In genomic region chr3R:23530886-23531285, dm6 we compare ENCODE assay signal across 1 fruit fly cellular context.
TF ChIP-seq lines count a peak whose summit lies in the region.

Gene CG10175 (minus strand): TSS chr3R:23530986.

TF ChIP-seq in whole organism, embryonic, 481 proteins besides CTCF, POLR2A, EP300 and RAD21 (continued from another document):
- TF ChIP-seq CG13296 (GFP tag; optimal IDR thresholded peaks at IDR 0.05; lab: Kevin White, UChicago) (no peak), CG17912 (GFP tag; optimal IDR thresholded peaks at IDR 0.05; lab: Kevin White, UChicago) (no peak), Trl (optimal IDR thresholded peaks at IDR 0.05; lab: Kevin White, UChicago) (no peak), Trl (GFP tag; optimal IDR thresholded peaks at IDR 0.05; lab: Kevin White, UChicago) (no peak), Hr78 (GFP tag; optimal IDR thresholded peaks at IDR 0.05; lab: Kevin White, UChicago) (no peak), crol (GFP tag; IDR thresholded peaks at IDR 0.05; lab: Robert Waterston, UW) (no peak), Ets97D (GFP tag; optimal IDR thresholded peaks at IDR 0.05; lab: Kevin White, UChicago) (no peak), Abd-B (GFP tag; optimal IDR thresholded peaks at IDR 0.05; lab: Kevin White, UChicago) (no peak), ci (GFP tag; IDR thresholded peaks at IDR 0.05; lab: Robert Waterston, UW) (peak; percentile 57), trh (GFP tag; optimal IDR thresholded peaks at IDR 0.05; lab: Kevin White, UChicago) (no peak), zfh2 (GFP tag; optimal IDR thresholded peaks at IDR 0.05; lab: Kevin White, UChicago) (no peak), CG43689 (GFP tag; IDR thresholded peaks at IDR 0.05; lab: Robert Waterston, UW) (no peak), CG30020 (tag; optimal IDR thresholded peaks at IDR 0.05; lab: Kevin White, UChicago) (no peak), CG12155 (GFP tag; optimal IDR thresholded peaks at IDR 0.05; lab: Kevin White, UChicago) (no peak), dan (GFP tag; IDR thresholded peaks at IDR 0.05; lab: Robert Waterston, UW) (no peak), Tbp (GFP tag; optimal IDR thresholded peaks at IDR 0.05; lab: Kevin White, UChicago) (no peak), CG12236 (GFP tag; optimal IDR thresholded peaks at IDR 0.05; lab: Kevin White, UChicago) (no peak), CG13123 (GFP tag; optimal IDR thresholded peaks at IDR 0.05; lab: Kevin White, UChicago) (no peak), Bgb (GFP tag; IDR thresholded peaks at IDR 0.05; lab: Robert Waterston, UW; ENCODE audit: partially characterized antibody) (no peak)
